Worm (Caenorhabditis elegans) whole organism, late embryonic: Measurements from ENCODE around the gene F55A11.11.

ENCODE experiments used
- C08G9.2 ChIP-seq: sonication (generic microtip); optimal IDR thresholded peaks from 2 replicates; lab custom pipeline; 2016; ENCODE audit warnings: mild to moderate bottlenecking, missing genetic modification characterization, moderate library complexity, missing compliant biosample characterization
- C38D4.7 ChIP-seq: fragments of 200-800 bp; sonication (Bioruptor generic); optimal IDR thresholded peaks from 2 replicates; lab custom pipeline; 2018; ENCODE audit warnings: mild to moderate bottlenecking, missing genetic modification characterization, moderate library complexity, missing compliant biosample characterization
- F13H6.1 ChIP-seq: sonication (generic microtip); optimal IDR thresholded peaks from 2 replicates; lab custom pipeline; 2016; ENCODE audit warnings: missing genetic modification characterization, missing compliant biosample characterization
- Y22D7AL.16 ChIP-seq: sonication (generic microtip); optimal IDR thresholded peaks from 2 replicates; lab custom pipeline; 2016; ENCODE audit warnings: missing genetic modification characterization, missing compliant biosample characterization
- ahr-1 ChIP-seq: sonication (generic microtip); optimal IDR thresholded peaks from 2 replicates; lab custom pipeline; 2016; ENCODE audit warnings: missing genetic modification characterization, missing compliant biosample characterization
- ama-1 ChIP-seq: fragments of 150-350 bp; optimal IDR thresholded peaks from 2 replicates; lab custom pipeline; 2014
- ceh-18 ChIP-seq: sonication (generic microtip); optimal IDR thresholded peaks from 2 replicates; lab custom pipeline; 2016; ENCODE audit warnings: missing genetic modification characterization, missing compliant biosample characterization
- ceh-19 ChIP-seq: fragments of 200-800 bp; sonication (Bioruptor generic); optimal IDR thresholded peaks from 2 replicates; lab custom pipeline; 2018; ENCODE audit warnings: mild to moderate bottlenecking, missing genetic modification characterization, missing compliant biosample characterization
- ceh-2 ChIP-seq: sonication (generic microtip); optimal IDR thresholded peaks from 2 replicates; lab custom pipeline; 2016; ENCODE audit warnings: missing genotype, missing genetic modification characterization, missing compliant biosample characterization
- ceh-22 ChIP-seq: sonication (generic microtip); optimal IDR thresholded peaks from 2 replicates; lab custom pipeline; 2017; ENCODE audit warnings: missing biosample characterization, missing genetic modification characterization
- ceh-24 ChIP-seq: sonication (generic microtip); optimal IDR thresholded peaks from 2 replicates; lab custom pipeline; 2016; ENCODE audit warnings: mild to moderate bottlenecking, missing genetic modification characterization, missing compliant biosample characterization
- ceh-30 ChIP-seq: fragments of 150-350 bp; optimal IDR thresholded peaks from 2 replicates; lab custom pipeline; 2014; ENCODE audit warnings: missing biosample characterization, missing genetic modification characterization
- ceh-31 ChIP-seq: sonication (generic microtip); optimal IDR thresholded peaks from 2 replicates; lab custom pipeline; 2016; ENCODE audit warnings: missing genetic modification characterization, missing compliant biosample characterization
- ceh-34 ChIP-seq: sonication (generic microtip); optimal IDR thresholded peaks from 2 replicates; lab custom pipeline; 2016; ENCODE audit warnings: mild to moderate bottlenecking, missing genetic modification characterization, missing compliant biosample characterization
- ceh-45 ChIP-seq: fragments of 200-800 bp; sonication (Bioruptor generic); IDR thresholded peaks from 2 replicates; pipeline ENCODE4 v1.3.6; 2022; ENCODE audit warnings: missing genetic modification reagents, missing genetic modification characterization, missing compliant biosample characterization
- ceh-48 ChIP-seq: sonication (generic microtip); optimal IDR thresholded peaks from 2 replicates; lab custom pipeline; 2016; ENCODE audit warnings: missing genetic modification characterization, inconsistent platforms, missing compliant biosample characterization
- ceh-6 ChIP-seq: fragments of 200-800 bp; sonication (Bioruptor generic); optimal IDR thresholded peaks from 2 replicates; lab custom pipeline; 2018; ENCODE audit warnings: mild to moderate bottlenecking, missing genetic modification characterization, missing compliant biosample characterization
- ceh-9 ChIP-seq: sonication (generic microtip); optimal IDR thresholded peaks from 2 replicates; lab custom pipeline; 2016; ENCODE audit warnings: mild to moderate bottlenecking, missing genetic modification characterization, inconsistent platforms, missing compliant biosample characterization
- dmd-4 ChIP-seq: sonication (generic microtip); optimal IDR thresholded peaks from 2 replicates; lab custom pipeline; 2016; ENCODE audit warnings: borderline replicate concordance, missing genetic modification characterization, missing compliant biosample characterization
- dve-1 ChIP-seq: sonication (generic microtip); optimal IDR thresholded peaks from 2 replicates; lab custom pipeline; 2017; ENCODE audit warnings: antibody characterized with exemption, mild to moderate bottlenecking, missing genetic modification characterization, missing compliant biosample characterization
- elt-2 ChIP-seq: sonication (generic microtip); optimal IDR thresholded peaks from 2 replicates; lab custom pipeline; 2016; ENCODE audit warnings: missing genetic modification reagents, missing genetic modification characterization, missing compliant biosample characterization
- elt-4 ChIP-seq: sonication (generic microtip); optimal IDR thresholded peaks from 2 replicates; lab custom pipeline; 2016; ENCODE audit warnings: missing genetic modification characterization, missing compliant biosample characterization
- ets-4 ChIP-seq: sonication (generic microtip); optimal IDR thresholded peaks from 2 replicates; lab custom pipeline; 2016; ENCODE audit warnings: missing genetic modification characterization, missing compliant biosample characterization
- eyg-1 ChIP-seq: sonication (generic microtip); optimal IDR thresholded peaks from 2 replicates; lab custom pipeline; 2016; ENCODE audit warnings: missing genotype, missing genetic modification characterization, missing compliant biosample characterization
- fax-1 ChIP-seq: sonication (generic microtip); optimal IDR thresholded peaks from 2 replicates; lab custom pipeline; 2016; ENCODE audit warnings: missing genotype, missing genetic modification characterization, missing compliant biosample characterization
- fkh-10 ChIP-seq: fragments of 150-350 bp; optimal IDR thresholded peaks from 2 replicates; lab custom pipeline; 2014; ENCODE audit warnings: missing biosample characterization, missing genetic modification reagents, missing genetic modification characterization
- hlh-13 ChIP-seq: fragments of 200-800 bp; sonication (Bioruptor generic); optimal IDR thresholded peaks from 2 replicates; lab custom pipeline; 2018; ENCODE audit warnings: mild to moderate bottlenecking, missing genetic modification characterization, missing compliant biosample characterization
- hlh-15 ChIP-seq: sonication (generic microtip); optimal IDR thresholded peaks from 2 replicates; lab custom pipeline; 2016; ENCODE audit warnings: missing genetic modification characterization, missing compliant biosample characterization
- hlh-30 ChIP-seq: sonication (generic microtip); optimal IDR thresholded peaks from 2 replicates; lab custom pipeline; 2017; ENCODE audit warnings: antibody characterized with exemption, missing genetic modification characterization, missing compliant biosample characterization; ENCODE audit not compliant: insufficient read depth
- hlh-6 ChIP-seq: sonication (generic microtip); optimal IDR thresholded peaks from 2 replicates; lab custom pipeline; 2016; ENCODE audit warnings: missing genotype, missing genetic modification characterization, missing compliant biosample characterization
- hlh-8 ChIP-seq: sonication (generic microtip); optimal IDR thresholded peaks from 2 replicates; lab custom pipeline; 2016; ENCODE audit warnings: missing genotype, missing genetic modification characterization, missing compliant biosample characterization
- lim-6 ChIP-seq: sonication (generic microtip); optimal IDR thresholded peaks from 2 replicates; lab custom pipeline; 2016; ENCODE audit warnings: missing genetic modification characterization, missing compliant biosample characterization
- madf-2 ChIP-seq: sonication (generic microtip); optimal IDR thresholded peaks from 2 replicates; lab custom pipeline; 2017; ENCODE audit warnings: missing genetic modification characterization, missing compliant biosample characterization
- mec-3 ChIP-seq: sonication (generic microtip); optimal IDR thresholded peaks from 2 replicates; lab custom pipeline; 2016; ENCODE audit warnings: borderline replicate concordance, missing genetic modification characterization, missing compliant biosample characterization
- nhr-232 ChIP-seq: sonication (generic microtip); optimal IDR thresholded peaks from 2 replicates; lab custom pipeline; 2016; ENCODE audit warnings: missing genetic modification characterization, missing compliant biosample characterization
- odd-2 ChIP-seq: sonication (generic microtip); optimal IDR thresholded peaks from 2 replicates; lab custom pipeline; 2017; ENCODE audit warnings: antibody characterized with exemption, mild to moderate bottlenecking, missing genetic modification characterization, missing compliant biosample characterization
- pat-9 ChIP-seq: fragments of 200-800 bp; sonication (Bioruptor generic); optimal IDR thresholded peaks from 2 replicates; lab custom pipeline; 2018; ENCODE audit warnings: mild to moderate bottlenecking, missing genetic modification characterization, moderate library complexity, missing compliant biosample characterization
- pax-1 ChIP-seq: fragments of 150-350 bp; optimal IDR thresholded peaks from 2 replicates; lab custom pipeline; 2014; ENCODE audit warnings: missing biosample characterization, missing genetic modification characterization
- pha-4 ChIP-seq: fragments of 150-350 bp; optimal IDR thresholded peaks from 2 replicates; lab custom pipeline; 2018; ENCODE audit warnings: missing biosample characterization, missing genetic modification reagents, missing genetic modification characterization
- pqm-1 ChIP-seq: sonication (generic microtip); optimal IDR thresholded peaks from 2 replicates; lab custom pipeline; 2016; ENCODE audit warnings: missing genetic modification characterization, missing compliant biosample characterization
- pros-1 ChIP-seq: fragments of 150-350 bp; optimal IDR thresholded peaks from 2 replicates; lab custom pipeline; 2014; ENCODE audit warnings: missing biosample characterization, missing genetic modification reagents, missing genetic modification characterization
- ref-2 ChIP-seq: sonication (generic microtip); optimal IDR thresholded peaks from 2 replicates; lab custom pipeline; 2016; ENCODE audit warnings: missing genetic modification characterization, missing compliant biosample characterization
- sdc-2 ChIP-seq: sonication (generic microtip); optimal IDR thresholded peaks from 2 replicates; lab custom pipeline; 2016; ENCODE audit warnings: missing genotype, missing genetic modification characterization, missing compliant biosample characterization
- sox-2 ChIP-seq: fragments of 200-800 bp; sonication (Bioruptor generic); IDR thresholded peaks from 2 replicates; pipeline ENCODE4 v1.3.6; 2022; ENCODE audit warnings: missing genetic modification reagents, missing genetic modification characterization, missing compliant biosample characterization
- syd-9 ChIP-seq: sonication (generic microtip); optimal IDR thresholded peaks from 2 replicates; lab custom pipeline; 2016; ENCODE audit warnings: mild to moderate bottlenecking, missing genetic modification characterization, moderate library complexity, missing compliant biosample characterization
- tbx-2 ChIP-seq: sonication (generic microtip); optimal IDR thresholded peaks from 2 replicates; lab custom pipeline; 2016; ENCODE audit warnings: missing genetic modification characterization, missing compliant biosample characterization
- tbx-7 ChIP-seq: sonication (generic microtip); optimal IDR thresholded peaks from 2 replicates; lab custom pipeline; 2016; ENCODE audit warnings: missing genotype, missing genetic modification characterization, missing compliant biosample characterization
- ttx-3 ChIP-seq: sonication (generic microtip); optimal IDR thresholded peaks from 2 replicates; lab custom pipeline; 2016; ENCODE audit warnings: missing genetic modification reagents, missing genetic modification characterization, missing compliant biosample characterization
- unc-42 ChIP-seq: sonication (generic microtip); optimal IDR thresholded peaks from 2 replicates; lab custom pipeline; 2016; ENCODE audit warnings: missing genotype, missing genetic modification characterization, missing compliant biosample characterization
- unc-55 ChIP-seq: sonication (generic microtip); optimal IDR thresholded peaks from 2 replicates; lab custom pipeline; 2017; ENCODE audit warnings: missing biosample characterization, missing genetic modification reagents, missing genetic modification characterization
- unc-86 ChIP-seq: sonication (generic microtip); optimal IDR thresholded peaks from 2 replicates; lab custom pipeline; 2016; ENCODE audit warnings: missing genetic modification characterization, missing compliant biosample characterization
- zip-5 ChIP-seq: sonication (generic microtip); optimal IDR thresholded peaks from 2 replicates; lab custom pipeline; 2016; ENCODE audit warnings: missing genetic modification characterization, missing compliant biosample characterization
- ztf-16 ChIP-seq: sonication (generic microtip); optimal IDR thresholded peaks from 2 replicates; lab custom pipeline; 2017; ENCODE audit warnings: missing genetic modification characterization, missing compliant biosample characterization

Gene F55A11.11

ce11 chrV:11782809-11783440 is at the start of gene F55A11.11:
TSS of gene F55A11.11 (plus strand) at chrV:11783149.
- TF ChIP-seq ttx-3 (tag; lab: Kevin White, UChicago) (peak; percentile 82), hlh-15 (tag; lab: Kevin White, UChicago) (peak; percentile 90), ceh-22 (peak; percentile 44), ceh-19 (GFP tag; lab: Kevin White, UChicago) (peak; percentile 96), tbx-2 (tag; lab: Kevin White, UChicago) (peak; percentile 94), pros-1 (tag; lab: Kevin White, UChicago) (peak; percentile 73), ceh-6 (GFP tag; lab: Kevin White, UChicago) (peak; percentile 96), ahr-1 (tag; lab: Kevin White, UChicago) (peak; percentile 88), hlh-8 (tag; lab: Kevin White, UChicago) (peak; percentile 85), ama-1 (lab: Kevin White, UChicago) (no peak), sdc-2 (tag; lab: Kevin White, UChicago) (peak; percentile 87), pqm-1 (tag; lab: Kevin White, UChicago) (peak; percentile 95), hlh-30 (tag; lab: Kevin White, UChicago) (peak; percentile 59), unc-86 (peak; percentile 85), tbx-7 (tag; lab: Kevin White, UChicago) (peak; percentile 61), odd-2 (tag; lab: Kevin White, UChicago) (peak; percentile 56), sox-2 (GFP tag; lab: Robert Waterston, UW) (peak; percentile 89), elt-4 (tag; lab: Kevin White, UChicago) (peak; percentile 52), unc-55 (GFP tag; lab: Kevin White, UChicago) (no peak), ceh-2 (peak; percentile 88), Y22D7AL.16 (peak; percentile 89), ceh-9 (tag; lab: Kevin White, UChicago) (peak; percentile 88), fax-1 (peak; percentile 88), zip-5 (tag; lab: Kevin White, UChicago) (peak; percentile 79), dve-1 (peak; percentile 89), dmd-4 (tag; lab: Kevin White, UChicago) (peak; percentile 83), ets-4 (peak; percentile 63), lim-6 (peak; percentile 48), ceh-48 (tag; lab: Kevin White, UChicago) (peak; percentile 91), ceh-18 (tag; lab: Kevin White, UChicago) (peak; percentile 79), C08G9.2 (tag; lab: Kevin White, UChicago) (peak; percentile 82), C38D4.7 (peak; percentile 89), ceh-34 (tag; lab: Kevin White, UChicago) (peak; percentile 92), fkh-10 (GFP tag; lab: Kevin White, UChicago) (peak; percentile 85), hlh-13 (GFP tag; lab: Kevin White, UChicago) (peak; percentile 94), nhr-232 (tag; lab: Kevin White, UChicago) (peak; percentile 93), mec-3 (peak; percentile 80), ref-2 (tag; lab: Kevin White, UChicago) (peak; percentile 95), unc-42 (tag; lab: Kevin White, UChicago) (no peak), ceh-30 (tag; lab: Kevin White, UChicago) (no peak), ceh-31 (tag; lab: Kevin White, UChicago) (peak; percentile 85), pat-9 (peak; percentile 97), ceh-24 (tag; lab: Kevin White, UChicago) (peak; percentile 88), ztf-16 (tag; lab: Kevin White, UChicago) (peak; percentile 94), pax-1 (no peak), F13H6.1 (tag; lab: Kevin White, UChicago) (peak; percentile 87), hlh-6 (tag; lab: Kevin White, UChicago) (peak; percentile 93), pha-4 (tag; lab: Kevin White, UChicago) (no peak), ceh-45 (GFP tag; lab: Robert Waterston, UW) (peak; percentile 81; the same call in 1 of the 2 replicates), madf-2 (peak; percentile 91), eyg-1 (peak; percentile 89), elt-2 (tag; lab: Kevin White, UChicago) (peak; percentile 96), syd-9 (peak; percentile 95)
